Fruit fly (Drosophila melanogaster): Measurements from ENCODE around the gene v.

DNA sequence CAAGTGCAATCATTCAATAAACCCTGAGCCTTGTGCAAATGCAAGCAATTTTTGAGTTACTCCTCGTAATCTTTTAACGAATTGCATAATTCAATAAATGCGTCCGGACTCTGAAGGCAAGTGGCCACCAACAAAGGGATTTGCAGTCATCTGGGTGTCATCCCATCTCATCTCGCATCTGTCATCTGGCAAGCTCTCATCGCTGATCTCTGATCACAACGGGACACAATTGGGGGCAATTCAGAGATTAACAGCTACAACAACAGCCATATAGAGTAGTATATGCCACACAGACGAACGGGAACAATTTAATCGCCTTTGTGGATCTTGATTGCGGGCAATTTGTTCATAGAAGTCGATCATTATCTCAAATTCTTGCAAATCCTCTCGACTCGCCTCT is 40.0 kb upstream of the v start:
- no peak for TF ChIP-seq CG13204 (GFP tag; optimal IDR thresholded peaks at IDR 0.05)
- TF ChIP-seq CG10348 (GFP tag; IDR thresholded peaks at IDR 0.05), result no peak
- no peak for TF ChIP-seq D1 (tag; optimal IDR thresholded peaks at IDR 0.05)
- TF ChIP-seq CG8301 (tag; optimal IDR thresholded peaks at IDR 0.05), result no peak
- no peak for TF ChIP-seq gl (tag; optimal IDR thresholded peaks at IDR 0.05)
- TF ChIP-seq CG34367 (tag; optimal IDR thresholded peaks at IDR 0.05), result no peak
- TF ChIP-seq EcR (GFP tag; optimal IDR thresholded peaks at IDR 0.05), result no peak

Data from whole organism, pupa.